Worm (Caenorhabditis elegans) whole organism, late embryonic: ENCODE measurements around the gene lido-13.
A peak's percentile ranks its signal among the peaks of the same experiment; 100 is the strongest.

ENCODE experiments used
- C08G9.2 ChIP-seq: sonication (generic microtip); optimal IDR thresholded peaks from 2 replicates; lab custom pipeline; 2016; ENCODE audit warnings: mild to moderate bottlenecking, missing genetic modification characterization, moderate library complexity, missing compliant biosample characterization
- C38D4.7 ChIP-seq: fragments of 200-800 bp; sonication (Bioruptor generic); optimal IDR thresholded peaks from 2 replicates; lab custom pipeline; 2018; ENCODE audit warnings: mild to moderate bottlenecking, missing genetic modification characterization, moderate library complexity, missing compliant biosample characterization
- F13H6.1 ChIP-seq: sonication (generic microtip); optimal IDR thresholded peaks from 2 replicates; lab custom pipeline; 2016; ENCODE audit warnings: missing genetic modification characterization, missing compliant biosample characterization
- K02D7.2 ChIP-seq: sonication (generic microtip); optimal IDR thresholded peaks from 2 replicates; lab custom pipeline; 2017; ENCODE audit warnings: mild to moderate bottlenecking, missing genetic modification characterization, missing compliant biosample characterization
- K09A11.1 ChIP-seq: sonication (generic microtip); optimal IDR thresholded peaks from 2 replicates; lab custom pipeline; 2017; ENCODE audit warnings: antibody characterized with exemption, mild to moderate bottlenecking, missing genetic modification characterization, missing compliant biosample characterization; ENCODE audit not compliant: insufficient read depth
- T23F11.4 ChIP-seq: fragments of 200-800 bp; sonication (Bioruptor generic); optimal IDR thresholded peaks from 2 replicates; lab custom pipeline; 2018; ENCODE audit warnings: mild to moderate bottlenecking, missing genetic modification characterization, missing compliant biosample characterization
- Y22D7AL.16 ChIP-seq: sonication (generic microtip); optimal IDR thresholded peaks from 2 replicates; lab custom pipeline; 2016; ENCODE audit warnings: missing genetic modification characterization, missing compliant biosample characterization
- ama-1 ChIP-seq: fragments of 150-350 bp; optimal IDR thresholded peaks from 2 replicates; lab custom pipeline; 2014
- ceh-14 ChIP-seq: sonication (generic microtip); optimal IDR thresholded peaks from 2 replicates; lab custom pipeline; 2016; ENCODE audit warnings: missing genotype, missing genetic modification characterization, missing compliant biosample characterization
- ceh-18 ChIP-seq: sonication (generic microtip); optimal IDR thresholded peaks from 2 replicates; lab custom pipeline; 2016; ENCODE audit warnings: missing genetic modification characterization, missing compliant biosample characterization
- ceh-19 ChIP-seq: fragments of 200-800 bp; sonication (Bioruptor generic); optimal IDR thresholded peaks from 2 replicates; lab custom pipeline; 2018; ENCODE audit warnings: mild to moderate bottlenecking, missing genetic modification characterization, missing compliant biosample characterization
- ceh-2 ChIP-seq: sonication (generic microtip); optimal IDR thresholded peaks from 2 replicates; lab custom pipeline; 2016; ENCODE audit warnings: missing genotype, missing genetic modification characterization, missing compliant biosample characterization
- ceh-22 ChIP-seq: sonication (generic microtip); optimal IDR thresholded peaks from 2 replicates; lab custom pipeline; 2017; ENCODE audit warnings: missing biosample characterization, missing genetic modification characterization
- ceh-24 ChIP-seq: sonication (generic microtip); optimal IDR thresholded peaks from 2 replicates; lab custom pipeline; 2016; ENCODE audit warnings: mild to moderate bottlenecking, missing genetic modification characterization, missing compliant biosample characterization
- ceh-30 ChIP-seq: fragments of 150-350 bp; optimal IDR thresholded peaks from 2 replicates; lab custom pipeline; 2014; ENCODE audit warnings: missing biosample characterization, missing genetic modification characterization
- ceh-31 ChIP-seq: sonication (generic microtip); optimal IDR thresholded peaks from 2 replicates; lab custom pipeline; 2016; ENCODE audit warnings: missing genetic modification characterization, missing compliant biosample characterization
- ceh-48 ChIP-seq: sonication (generic microtip); optimal IDR thresholded peaks from 2 replicates; lab custom pipeline; 2016; ENCODE audit warnings: missing genetic modification characterization, inconsistent platforms, missing compliant biosample characterization
- ceh-6 ChIP-seq: fragments of 200-800 bp; sonication (Bioruptor generic); optimal IDR thresholded peaks from 2 replicates; lab custom pipeline; 2018; ENCODE audit warnings: mild to moderate bottlenecking, missing genetic modification characterization, missing compliant biosample characterization
- dmd-4 ChIP-seq: sonication (generic microtip); optimal IDR thresholded peaks from 2 replicates; lab custom pipeline; 2016; ENCODE audit warnings: borderline replicate concordance, missing genetic modification characterization, missing compliant biosample characterization
- elt-2 ChIP-seq: sonication (generic microtip); optimal IDR thresholded peaks from 2 replicates; lab custom pipeline; 2016; ENCODE audit warnings: missing genetic modification reagents, missing genetic modification characterization, missing compliant biosample characterization
- eyg-1 ChIP-seq: sonication (generic microtip); optimal IDR thresholded peaks from 2 replicates; lab custom pipeline; 2016; ENCODE audit warnings: missing genotype, missing genetic modification characterization, missing compliant biosample characterization
- fax-1 ChIP-seq: sonication (generic microtip); optimal IDR thresholded peaks from 2 replicates; lab custom pipeline; 2016; ENCODE audit warnings: missing genotype, missing genetic modification characterization, missing compliant biosample characterization
- fkh-10 ChIP-seq: fragments of 150-350 bp; optimal IDR thresholded peaks from 2 replicates; lab custom pipeline; 2014; ENCODE audit warnings: missing biosample characterization, missing genetic modification reagents, missing genetic modification characterization
- fkh-6 ChIP-seq: sonication (generic microtip); optimal IDR thresholded peaks from 2 replicates; lab custom pipeline; 2016; ENCODE audit warnings: missing genetic modification characterization, missing compliant biosample characterization
- gmeb-2 ChIP-seq: sonication (generic microtip); optimal IDR thresholded peaks from 2 replicates; lab custom pipeline; 2016; ENCODE audit warnings: missing genetic modification characterization, inconsistent platforms, missing compliant biosample characterization
- lim-6 ChIP-seq: sonication (generic microtip); optimal IDR thresholded peaks from 2 replicates; lab custom pipeline; 2016; ENCODE audit warnings: missing genetic modification characterization, missing compliant biosample characterization
- madf-2 ChIP-seq: sonication (generic microtip); optimal IDR thresholded peaks from 2 replicates; lab custom pipeline; 2017; ENCODE audit warnings: missing genetic modification characterization, missing compliant biosample characterization
- mec-3 ChIP-seq: sonication (generic microtip); optimal IDR thresholded peaks from 2 replicates; lab custom pipeline; 2016; ENCODE audit warnings: borderline replicate concordance, missing genetic modification characterization, missing compliant biosample characterization
- nfya-1 ChIP-seq: sonication (generic microtip); optimal IDR thresholded peaks from 2 replicates; lab custom pipeline; 2017; ENCODE audit warnings: missing genetic modification characterization, mild to moderate bottlenecking, missing compliant biosample characterization, antibody characterized with exemption, moderate library complexity
- nhr-11 ChIP-seq: fragments of 150-350 bp; optimal IDR thresholded peaks from 2 replicates; lab custom pipeline; 2014; ENCODE audit warnings: missing biosample characterization, missing genetic modification characterization
- nhr-232 ChIP-seq: sonication (generic microtip); optimal IDR thresholded peaks from 2 replicates; lab custom pipeline; 2016; ENCODE audit warnings: missing genetic modification characterization, missing compliant biosample characterization
- npax-4 ChIP-seq: sonication (generic microtip); optimal IDR thresholded peaks from 2 replicates; lab custom pipeline; 2016; ENCODE audit warnings: missing genetic modification characterization, missing compliant biosample characterization
- odd-2 ChIP-seq: sonication (generic microtip); optimal IDR thresholded peaks from 2 replicates; lab custom pipeline; 2017; ENCODE audit warnings: antibody characterized with exemption, mild to moderate bottlenecking, missing genetic modification characterization, missing compliant biosample characterization
- pat-9 ChIP-seq: fragments of 200-800 bp; sonication (Bioruptor generic); optimal IDR thresholded peaks from 2 replicates; lab custom pipeline; 2018; ENCODE audit warnings: mild to moderate bottlenecking, missing genetic modification characterization, moderate library complexity, missing compliant biosample characterization
- pha-2 ChIP-seq: sonication (generic microtip); optimal IDR thresholded peaks from 2 replicates; lab custom pipeline; 2017; ENCODE audit warnings: mild to moderate bottlenecking, missing genetic modification characterization, missing compliant biosample characterization
- pha-4 ChIP-seq: fragments of 150-350 bp; optimal IDR thresholded peaks from 2 replicates; lab custom pipeline; 2018; ENCODE audit warnings: missing biosample characterization, missing genetic modification reagents, missing genetic modification characterization
- pros-1 ChIP-seq: fragments of 150-350 bp; optimal IDR thresholded peaks from 2 replicates; lab custom pipeline; 2014; ENCODE audit warnings: missing biosample characterization, missing genetic modification reagents, missing genetic modification characterization
- ref-2 ChIP-seq: sonication (generic microtip); optimal IDR thresholded peaks from 2 replicates; lab custom pipeline; 2016; ENCODE audit warnings: missing genetic modification characterization, missing compliant biosample characterization
- rnt-1 ChIP-seq: sonication (generic microtip); optimal IDR thresholded peaks from 2 replicates; lab custom pipeline; 2016; ENCODE audit warnings: missing genetic modification characterization, missing compliant biosample characterization
- sdc-2 ChIP-seq: sonication (generic microtip); optimal IDR thresholded peaks from 2 replicates; lab custom pipeline; 2016; ENCODE audit warnings: missing genotype, missing genetic modification characterization, missing compliant biosample characterization
- sox-4 ChIP-seq: sonication (generic microtip); optimal IDR thresholded peaks from 2 replicates; lab custom pipeline; 2017; ENCODE audit warnings: mild to moderate bottlenecking, missing genetic modification characterization, inconsistent platforms, missing compliant biosample characterization
- syd-9 ChIP-seq: sonication (generic microtip); optimal IDR thresholded peaks from 2 replicates; lab custom pipeline; 2016; ENCODE audit warnings: mild to moderate bottlenecking, missing genetic modification characterization, moderate library complexity, missing compliant biosample characterization
- tbx-2 ChIP-seq: sonication (generic microtip); optimal IDR thresholded peaks from 2 replicates; lab custom pipeline; 2016; ENCODE audit warnings: missing genetic modification characterization, missing compliant biosample characterization
- ttx-3 ChIP-seq: sonication (generic microtip); optimal IDR thresholded peaks from 2 replicates; lab custom pipeline; 2016; ENCODE audit warnings: missing genetic modification reagents, missing genetic modification characterization, missing compliant biosample characterization
- unc-3 ChIP-seq, 2 experiments: fragments of 200-800 bp in 1 of 2; sonication (Bioruptor generic) in 1 of 2; sonication (generic microtip) in 1 of 2; conservative IDR thresholded peaks in 1 of 2; optimal IDR thresholded peaks in 1 of 2; 2 replicates each; pipeline versions ENCODE4 v1.3.6 to Lab custom; 2016 to 2022; ENCODE audit warnings: missing compliant biosample characterization in 2 of 2, missing genetic modification characterization in 2 of 2, missing genetic modification reagents in 1 of 2
- unc-55 ChIP-seq: sonication (generic microtip); optimal IDR thresholded peaks from 2 replicates; lab custom pipeline; 2017; ENCODE audit warnings: missing biosample characterization, missing genetic modification reagents, missing genetic modification characterization
- zip-5 ChIP-seq: sonication (generic microtip); optimal IDR thresholded peaks from 2 replicates; lab custom pipeline; 2016; ENCODE audit warnings: missing genetic modification characterization, missing compliant biosample characterization
- ztf-16 ChIP-seq: sonication (generic microtip); optimal IDR thresholded peaks from 2 replicates; lab custom pipeline; 2017; ENCODE audit warnings: missing genetic modification characterization, missing compliant biosample characterization

The lido-13 gene

ce11 chrII:3076915-3077314 lies 22.8 kb upstream of the lido-13 start, which contains the start of gene Y25C1A.8 (continued):
- TF ChIP-seq syd-9 (tag; lab: Kevin White, UChicago) (no peak), ceh-48 (no peak), fkh-10 (GFP tag; lab: Kevin White, UChicago) (no peak), npax-4 (tag; lab: Kevin White, UChicago) (no peak), mec-3 (tag; lab: Kevin White, UChicago) (no peak), ceh-31 (tag; lab: Kevin White, UChicago) (peak; percentile 79), fax-1 (tag; lab: Kevin White, UChicago) (no peak), ttx-3 (tag; lab: Kevin White, UChicago) (no peak), pha-2 (tag; lab: Kevin White, UChicago) (peak; percentile 26), nhr-232 (tag; lab: Kevin White, UChicago) (no peak), K09A11.1 (tag; lab: Kevin White, UChicago) (no peak), ceh-24 (tag; lab: Kevin White, UChicago) (no peak), Y22D7AL.16 (no peak), madf-2 (tag; lab: Kevin White, UChicago) (no peak), sox-4 (peak; percentile 53), gmeb-2 (tag; lab: Kevin White, UChicago) (no peak), C08G9.2 (peak; percentile 35), elt-2 (tag; lab: Kevin White, UChicago) (peak; percentile 69), ceh-2 (peak; percentile 34), eyg-1 (tag; lab: Kevin White, UChicago) (no peak), tbx-2 (tag; lab: Kevin White, UChicago) (peak; percentile 63), C38D4.7 (GFP tag; lab: Kevin White, UChicago) (peak; percentile 20), nfya-1 (tag; lab: Kevin White, UChicago) (peak; percentile 94), pros-1 (tag; lab: Kevin White, UChicago) (no peak), dmd-4 (no peak), lim-6 (tag; lab: Kevin White, UChicago) (no peak), pat-9 (tag; lab: Kevin White, UChicago) (no peak), zip-5 (tag; lab: Kevin White, UChicago) (no peak), sdc-2 (tag; lab: Kevin White, UChicago) (no peak), ceh-22 (no peak), K02D7.2 (tag; lab: Kevin White, UChicago) (no peak), nhr-11 (no peak), ref-2 (no peak), ceh-14 (tag; lab: Kevin White, UChicago) (peak; percentile 38), rnt-1 (tag; lab: Kevin White, UChicago) (peak; percentile 59), pha-4 (tag; lab: Kevin White, UChicago) (no peak), fkh-6 (tag; lab: Kevin White, UChicago) (no peak), ceh-6 (GFP tag; lab: Kevin White, UChicago) (peak; percentile 38), F13H6.1 (tag; lab: Kevin White, UChicago) (no peak)
- TF ChIP-seq, all 69 proteins: peak for 22

ce11 chrII:3071012-3071749 lies 17.1 kb upstream of the lido-13 start, which contains the start of gene Y25C1A.7:
Gene Y25C1A.7, minus strand, starts transcription at chrII:3071062.
- no peak for TF ChIP-seq ceh-18 (tag; lab: Kevin White, UChicago)
- no peak for TF ChIP-seq fkh-10 (GFP tag; lab: Kevin White, UChicago)
- TF ChIP-seq eyg-1 (tag; lab: Kevin White, UChicago): no peak
- TF ChIP-seq fax-1 (tag; lab: Kevin White, UChicago): no peak
- no peak for TF ChIP-seq T23F11.4 (GFP tag; lab: Kevin White, UChicago)
- no peak for TF ChIP-seq unc-3 (GFP tag; conservative IDR thresholded peaks at IDR 0.05; lab: Robert Waterston, UW)
- no peak for TF ChIP-seq unc-3 (tag; optimal IDR thresholded peaks at IDR 0.05; lab: Kevin White, UChicago)
- no peak for TF ChIP-seq npax-4 (tag; lab: Kevin White, UChicago)
- TF ChIP-seq dmd-4: no peak
- TF ChIP-seq ztf-16: no peak
- TF ChIP-seq ceh-30 (tag; lab: Kevin White, UChicago): no peak
- no peak for TF ChIP-seq ceh-19 (GFP tag; lab: Kevin White, UChicago)
- no peak for TF ChIP-seq gmeb-2 (tag; lab: Kevin White, UChicago)
- no peak for TF ChIP-seq ceh-14 (tag; lab: Kevin White, UChicago)
- no peak for TF ChIP-seq ceh-31 (tag; lab: Kevin White, UChicago)
- TF ChIP-seq ceh-48: no peak
- no peak for TF ChIP-seq mec-3 (tag; lab: Kevin White, UChicago)
- TF ChIP-seq odd-2 (tag; lab: Kevin White, UChicago): no peak
- no peak for TF ChIP-seq unc-55 (GFP tag; lab: Kevin White, UChicago)
- no peak for TF ChIP-seq ama-1
